Worm (Caenorhabditis elegans): Measurements from ENCODE around the gene ZC116.1.

The ZC116.1 gene

DNA sequence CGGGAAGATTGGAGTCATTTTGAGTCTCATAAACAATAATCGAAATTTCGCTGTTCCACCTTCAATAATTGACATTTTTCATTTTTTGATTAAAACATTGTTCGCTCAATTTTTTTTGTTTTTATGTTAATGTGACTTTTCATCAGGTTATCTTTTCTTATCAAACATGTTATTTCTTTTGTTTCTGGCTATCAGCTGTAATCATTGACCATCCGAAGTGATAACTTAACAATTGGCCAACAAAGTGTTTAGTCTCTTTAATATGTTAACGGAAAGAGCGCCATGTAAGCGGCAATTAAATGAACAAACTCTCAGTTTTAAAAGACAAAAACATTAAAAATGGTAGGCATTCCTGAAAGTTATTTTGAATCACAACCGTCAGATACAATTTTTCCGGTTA lies 24.4 kb downstream of the ZC116.1 start:
- TF ChIP-seq cog-1 (tag; optimal IDR thresholded peaks at IDR 0.05) = no peak
- TF ChIP-seq med-1 (GFP tag; optimal IDR thresholded peaks at IDR 0.05; ENCODE audit: insufficient read depth) = no peak
- TF ChIP-seq ztf-23 (GFP tag; IDR thresholded peaks at IDR 0.05) = no peak
- no peak for TF ChIP-seq ztf-29 (GFP tag; IDR thresholded peaks at IDR 0.05)

DNA sequence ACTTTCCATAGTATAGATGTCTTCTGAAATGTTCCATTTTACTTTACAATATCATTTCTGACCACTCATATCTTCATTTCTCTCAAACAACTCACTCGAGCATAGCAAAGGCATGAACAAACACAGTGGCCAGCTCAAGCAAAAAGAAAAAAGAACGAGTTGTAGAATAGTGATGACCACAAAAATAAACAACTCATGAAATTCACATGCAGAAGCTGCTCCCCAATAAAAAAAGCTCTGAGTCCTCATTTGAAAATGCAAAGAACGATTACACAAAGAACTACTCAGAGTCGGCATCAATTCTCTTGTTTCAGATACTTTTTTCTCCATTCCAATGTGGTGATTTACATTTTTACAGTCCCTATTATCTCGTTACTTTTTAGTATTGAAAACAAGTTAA lies 25.1 kb downstream of the ZC116.1 start:
- TF ChIP-seq ref-1 (GFP tag; conservative IDR thresholded peaks at IDR 0.05) (no peak), klf-2 (GFP tag; conservative IDR thresholded peaks at IDR 0.05) (no peak), cog-1 (tag; optimal IDR thresholded peaks at IDR 0.05) (no peak), med-1 (GFP tag; optimal IDR thresholded peaks at IDR 0.05; ENCODE audit: insufficient read depth) (no peak), flt-1 (GFP tag; IDR thresholded peaks at IDR 0.05) (no peak), ztf-23 (GFP tag; IDR thresholded peaks at IDR 0.05) (no peak), T22C8.4 (GFP tag; IDR thresholded peaks at IDR 0.05) (no peak), ztf-29 (GFP tag; IDR thresholded peaks at IDR 0.05) (no peak), tab-1 (GFP tag; IDR thresholded peaks at IDR 0.05) (no peak)

DNA sequence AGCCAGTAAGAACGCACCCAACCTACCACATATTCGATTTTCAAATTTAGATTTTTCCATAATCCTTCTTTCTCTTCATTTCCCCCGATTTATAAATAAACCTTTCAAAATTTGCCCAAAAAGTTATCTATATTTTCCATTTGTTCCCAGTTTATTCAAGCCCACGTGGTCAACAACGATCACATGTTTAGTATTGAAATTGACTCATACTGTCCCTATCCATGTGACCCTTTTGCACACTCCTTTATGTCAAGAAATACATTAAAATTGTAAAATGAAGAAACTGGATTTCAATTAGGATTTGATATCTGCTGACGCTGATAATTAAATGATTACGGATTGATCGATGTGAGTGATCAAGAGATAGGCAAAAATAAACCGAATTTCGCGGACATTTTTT lies 25.6 kb downstream of the ZC116.1 start:
- TF ChIP-seq klf-2 (GFP tag; conservative IDR thresholded peaks at IDR 0.05) = no peak
- TF ChIP-seq med-1 (GFP tag; optimal IDR thresholded peaks at IDR 0.05; ENCODE audit: insufficient read depth) = no peak
- no peak for TF ChIP-seq cog-1 (tag; optimal IDR thresholded peaks at IDR 0.05)
- TF ChIP-seq tab-1 (GFP tag; IDR thresholded peaks at IDR 0.05) = no peak
- TF ChIP-seq flt-1 (GFP tag; IDR thresholded peaks at IDR 0.05) = no peak
- TF ChIP-seq ref-1 (GFP tag; conservative IDR thresholded peaks at IDR 0.05) = no peak

DNA sequence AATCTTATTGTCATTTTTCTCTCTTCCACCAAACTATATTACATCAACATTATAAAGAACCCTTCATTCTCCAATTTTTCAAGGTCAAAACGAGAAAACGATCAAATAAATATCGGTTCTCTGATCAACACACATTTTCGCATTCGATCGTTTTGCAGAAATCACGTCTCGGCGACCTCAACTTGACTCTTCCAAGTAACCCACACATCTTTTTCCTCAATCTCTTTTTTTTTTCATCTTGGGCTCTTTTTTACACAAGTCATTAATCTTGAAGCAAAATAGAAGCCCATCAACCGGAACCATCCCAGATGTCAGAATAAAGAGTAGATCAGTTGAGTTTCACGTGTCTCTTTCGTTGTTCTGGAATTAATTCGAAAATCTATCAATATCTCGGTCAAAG lies 26.6 kb downstream of the ZC116.1 start:
- TF ChIP-seq T22C8.4 (GFP tag; IDR thresholded peaks at IDR 0.05) (no peak), klf-2 (GFP tag; conservative IDR thresholded peaks at IDR 0.05) (no peak), ztf-23 (GFP tag; IDR thresholded peaks at IDR 0.05) (no peak), flt-1 (GFP tag; IDR thresholded peaks at IDR 0.05) (no peak), cog-1 (tag; optimal IDR thresholded peaks at IDR 0.05) (no peak), ztf-29 (GFP tag; IDR thresholded peaks at IDR 0.05) (no peak)

DNA sequence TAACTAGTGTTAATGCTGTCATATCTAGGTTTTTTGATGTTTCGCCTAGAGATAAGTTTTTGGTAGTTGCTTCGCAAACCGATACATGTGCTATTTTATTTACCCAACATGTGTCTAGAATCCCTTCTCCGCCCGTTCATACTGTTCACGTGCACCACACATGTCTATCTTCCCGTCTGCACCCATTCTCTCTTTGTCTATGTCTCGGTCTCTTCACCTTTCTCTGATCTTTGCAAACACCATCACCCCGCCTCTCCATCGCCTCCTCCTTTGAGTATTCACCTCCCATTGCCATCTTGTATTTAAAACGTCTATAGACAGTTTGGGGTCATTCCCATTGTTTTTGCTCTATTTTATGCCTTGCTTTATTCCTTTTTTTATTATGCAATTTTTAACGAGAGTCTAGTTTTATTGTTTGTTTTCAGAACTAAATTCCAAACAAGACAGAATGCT lies 27.6 kb downstream of the ZC116.1 start, which contains the start of gene F56H9.2:
F56H9.2 (plus strand) TSS at position 426 of the 453 bp plus-strand sequence.
- TF ChIP-seq ztf-23 (GFP tag; IDR thresholded peaks at IDR 0.05) (0 out of 2 replicates have a peak, but pooled peaks have one; percentile 48), tab-1 (GFP tag; IDR thresholded peaks at IDR 0.05) (no peak)

DNA sequence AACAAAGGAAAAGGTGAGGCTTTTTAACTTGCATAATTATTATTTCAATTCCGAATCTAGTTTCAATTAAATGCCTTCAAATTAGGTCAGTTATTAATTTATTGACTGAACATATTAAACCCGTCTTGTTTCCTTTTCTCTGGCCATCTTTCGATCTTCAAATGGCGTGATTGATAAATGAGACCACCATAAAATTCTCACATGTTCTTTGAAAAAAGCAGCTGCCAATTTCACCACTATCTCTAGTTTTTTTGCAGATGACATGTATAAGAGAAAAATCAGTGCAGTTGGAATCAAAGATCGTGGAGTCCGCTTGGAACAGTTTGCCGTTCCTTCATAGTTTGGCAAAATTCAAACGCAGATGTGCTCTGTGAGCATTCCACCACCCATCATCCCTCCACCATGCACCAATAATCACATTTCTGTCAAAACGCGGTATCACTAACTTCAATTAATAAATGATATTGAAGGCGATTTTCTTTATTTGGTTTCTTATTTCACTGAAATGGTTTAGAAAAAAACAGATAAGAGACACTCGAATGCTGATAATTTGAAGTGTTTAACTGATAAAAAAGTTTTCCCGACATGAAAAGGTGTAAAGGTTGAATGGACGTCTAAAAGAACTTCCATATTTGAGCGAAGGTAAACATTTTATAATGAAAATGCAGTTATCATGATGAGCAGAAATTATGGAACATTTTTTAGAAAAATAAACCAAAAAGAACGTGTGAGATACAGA lies 28.3 kb downstream of the ZC116.1 start:
- TF ChIP-seq flt-1 (GFP tag; IDR thresholded peaks at IDR 0.05) (no peak), cog-1 (tag; optimal IDR thresholded peaks at IDR 0.05) (no peak), klf-2 (GFP tag; conservative IDR thresholded peaks at IDR 0.05) (no peak), ztf-29 (GFP tag; IDR thresholded peaks at IDR 0.05) (no peak), ztf-23 (GFP tag; IDR thresholded peaks at IDR 0.05) (no peak), med-1 (GFP tag; optimal IDR thresholded peaks at IDR 0.05; ENCODE audit: insufficient read depth) (no peak), T22C8.4 (GFP tag; IDR thresholded peaks at IDR 0.05) (no peak), ref-1 (GFP tag; conservative IDR thresholded peaks at IDR 0.05) (no peak), tab-1 (GFP tag; IDR thresholded peaks at IDR 0.05) (no peak)

DNA sequence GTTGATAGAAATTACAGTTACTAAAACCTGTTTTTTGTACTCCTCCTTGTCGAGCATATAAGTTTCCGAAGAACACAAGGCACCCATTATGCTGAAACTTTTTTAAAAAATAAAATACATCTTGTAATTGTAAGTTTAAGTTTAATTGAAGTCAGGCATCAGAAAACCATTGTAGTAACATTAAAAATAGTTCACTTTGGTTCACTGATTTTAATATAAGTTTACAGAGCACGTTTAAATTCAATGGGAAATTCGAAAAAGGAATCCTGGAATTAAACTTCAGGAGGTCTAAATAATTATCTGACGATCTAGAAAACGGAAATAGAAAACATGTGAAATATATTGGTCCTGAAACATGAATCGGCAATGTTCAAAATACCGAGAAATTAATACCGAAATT lies 30.8 kb downstream of the ZC116.1 start, which contains the start of gene gpa-8:
gpa-8 (minus strand) TSS at position 101 of the 400 bp plus-strand sequence.
- TF ChIP-seq med-1 (GFP tag; optimal IDR thresholded peaks at IDR 0.05; ENCODE audit: insufficient read depth) (no peak), T22C8.4 (GFP tag; IDR thresholded peaks at IDR 0.05) (no peak), flt-1 (GFP tag; IDR thresholded peaks at IDR 0.05) (no peak), tab-1 (GFP tag; IDR thresholded peaks at IDR 0.05) (no peak), ref-1 (GFP tag; conservative IDR thresholded peaks at IDR 0.05) (no peak), klf-2 (GFP tag; conservative IDR thresholded peaks at IDR 0.05) (no peak)

DNA sequence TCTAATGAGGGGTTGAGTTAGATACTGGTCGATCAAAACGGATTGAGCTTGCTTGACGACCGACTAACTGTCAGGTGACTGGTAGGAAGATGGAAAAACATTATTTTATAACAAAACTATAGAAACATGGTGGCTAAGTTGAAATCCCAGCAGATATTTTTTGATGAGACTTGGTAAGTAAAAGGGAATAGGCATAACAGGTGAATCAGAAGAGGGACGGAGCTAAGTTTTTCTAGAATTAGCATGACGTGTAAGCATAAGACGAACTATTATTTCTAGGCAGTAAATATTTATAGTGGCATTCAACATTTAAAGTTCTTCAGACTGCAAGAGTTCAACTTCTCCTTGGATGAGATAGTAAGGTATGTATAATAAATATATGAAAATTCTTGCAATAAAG lies 34.9 kb downstream of the ZC116.1 start, which contains the start of gene F56H9.8:
F56H9.8 (plus strand) TSS at position 301 of the 400 bp plus-strand sequence.
- TF ChIP-seq T22C8.4 (GFP tag; IDR thresholded peaks at IDR 0.05) = no peak
- no peak for TF ChIP-seq tab-1 (GFP tag; IDR thresholded peaks at IDR 0.05)
- no peak for TF ChIP-seq cog-1 (tag; optimal IDR thresholded peaks at IDR 0.05)
- no peak for TF ChIP-seq ref-1 (GFP tag; conservative IDR thresholded peaks at IDR 0.05)
- TF ChIP-seq klf-2 (GFP tag; conservative IDR thresholded peaks at IDR 0.05) = no peak
- TF ChIP-seq flt-1 (GFP tag; IDR thresholded peaks at IDR 0.05) = no peak
- no peak for TF ChIP-seq ztf-29 (GFP tag; IDR thresholded peaks at IDR 0.05)
- no peak for TF ChIP-seq ztf-23 (GFP tag; IDR thresholded peaks at IDR 0.05)
- TF ChIP-seq med-1 (GFP tag; optimal IDR thresholded peaks at IDR 0.05; ENCODE audit: insufficient read depth) = no peak

DNA sequence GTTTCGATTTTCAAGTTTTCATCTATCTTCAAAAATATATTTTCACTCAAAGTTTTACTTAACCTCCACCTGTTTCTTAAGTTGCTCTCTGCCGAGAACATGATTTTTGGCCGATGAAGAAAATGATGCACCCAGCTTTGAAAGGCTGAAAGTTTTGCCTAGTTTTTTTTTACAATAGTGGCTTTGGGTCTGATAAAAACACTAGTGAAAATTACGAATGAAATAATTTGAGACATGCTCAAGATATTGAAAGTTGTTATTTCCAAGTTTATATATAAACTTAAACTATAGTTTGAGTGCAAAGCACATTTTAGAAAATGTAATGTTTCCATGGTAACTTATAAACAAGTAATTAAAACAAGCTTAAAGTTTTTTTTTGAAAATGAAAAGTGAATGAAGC lies 39.6 kb downstream of the ZC116.1 start, which contains the start of gene gpa-9:
gpa-9 (minus strand) TSS at position 101 of the 400 bp plus-strand sequence.
- no peak for TF ChIP-seq ref-1 (GFP tag; conservative IDR thresholded peaks at IDR 0.05)
- TF ChIP-seq ztf-23 (GFP tag; IDR thresholded peaks at IDR 0.05) = no peak
- no peak for TF ChIP-seq med-1 (GFP tag; optimal IDR thresholded peaks at IDR 0.05; ENCODE audit: insufficient read depth)
- no peak for TF ChIP-seq ztf-29 (GFP tag; IDR thresholded peaks at IDR 0.05)
- no peak for TF ChIP-seq flt-1 (GFP tag; IDR thresholded peaks at IDR 0.05)
- no peak for TF ChIP-seq klf-2 (GFP tag; conservative IDR thresholded peaks at IDR 0.05)
- TF ChIP-seq T22C8.4 (GFP tag; IDR thresholded peaks at IDR 0.05) = no peak
- no peak for TF ChIP-seq cog-1 (tag; optimal IDR thresholded peaks at IDR 0.05)
- TF ChIP-seq tab-1 (GFP tag; IDR thresholded peaks at IDR 0.05) = no peak

DNA sequence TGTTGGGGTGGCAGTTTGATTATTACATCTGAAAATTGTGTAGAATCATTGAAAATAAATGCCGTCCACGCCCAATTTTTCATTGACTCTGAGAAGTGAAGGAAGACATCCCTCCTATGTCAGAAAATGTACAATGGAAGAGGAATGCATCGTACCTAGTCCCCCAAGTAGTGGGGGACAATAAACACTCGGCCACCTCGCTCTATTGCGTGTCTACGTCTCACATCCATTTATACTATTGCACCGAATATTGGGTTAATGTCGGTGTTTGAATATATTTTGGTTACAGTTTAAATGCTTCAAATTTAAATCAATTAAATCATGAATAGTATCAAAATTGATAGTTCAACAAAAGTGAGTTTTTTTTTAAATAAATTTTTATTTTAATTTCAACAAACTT lies 40.0 kb downstream of the ZC116.1 start, which contains the start of gene lin-25:
lin-25 (plus strand) TSS at position 290 of the 400 bp plus-strand sequence.
- TF ChIP-seq ztf-23 (GFP tag; IDR thresholded peaks at IDR 0.05) = no peak
- TF ChIP-seq klf-2 (GFP tag; conservative IDR thresholded peaks at IDR 0.05) = no peak

Data from whole organism, midembryonic.